Fruit fly (Drosophila melanogaster) whole organism, prepupa: ENCODE results near the gene CG43678.

ENCODE experiments used
- Blimp-1 ChIP-seq: fragments of 200-800 bp; sonication (Bioruptor generic); optimal IDR thresholded peaks from 3 replicates; lab custom pipeline; 2017; ENCODE audit warnings: missing biosample characterization, missing genetic modification characterization, mild to moderate bottlenecking, moderate library complexity, missing genetic modification reagents
- CG10631 ChIP-seq: fragments of 200-800 bp; sonication (Bioruptor generic); optimal IDR thresholded peaks from 2 replicates; lab custom pipeline; 2016; ENCODE audit warnings: missing biosample characterization, missing genetic modification characterization
- CG10669 ChIP-seq: fragments of 200-800 bp; sonication (Bioruptor generic); optimal IDR thresholded peaks from 3 replicates; lab custom pipeline; 2018; ENCODE audit warnings: missing biosample characterization, mild to moderate bottlenecking, missing genetic modification characterization, moderate library complexity
- CG11294 ChIP-seq: fragments of 200-800 bp; sonication (Bioruptor generic); IDR thresholded peaks from 2 replicates; pipeline ENCODE4 v1.3.6; 2022; ENCODE audit warnings: missing biosample characterization, missing genetic modification characterization
- CG11762 ChIP-seq: fragments of 200-800 bp; sonication (Bioruptor generic); optimal IDR thresholded peaks from 3 replicates; lab custom pipeline; 2016; ENCODE audit warnings: missing biosample characterization, missing genetic modification characterization; ENCODE audit not compliant: insufficient read depth
- CG15336 ChIP-seq: fragments of 200-800 bp; sonication (Bioruptor generic); IDR thresholded peaks from 2 replicates; pipeline ENCODE4 v1.3.6; 2022; ENCODE audit warnings: missing biosample characterization, missing genetic modification characterization
- CG1621 ChIP-seq: fragments of 200-800 bp; sonication (Bioruptor generic); optimal IDR thresholded peaks from 3 replicates; lab custom pipeline; 2018; ENCODE audit warnings: missing biosample characterization, mild to moderate bottlenecking, missing genetic modification characterization
- CG16779 ChIP-seq: fragments of 200-800 bp; sonication (Bioruptor generic); optimal IDR thresholded peaks from 3 replicates; lab custom pipeline; 2017; ENCODE audit warnings: missing biosample characterization, mild to moderate bottlenecking, missing genetic modification characterization
- CG3032 ChIP-seq: fragments of 200-800 bp; optimal IDR thresholded peaks from 2 replicates; lab custom pipeline; 2019; ENCODE audit warnings: missing biosample characterization, mild to moderate bottlenecking, missing genetic modification characterization, moderate library complexity
- CG31627 ChIP-seq: fragments of 200-800 bp; sonication (Bioruptor generic); optimal IDR thresholded peaks from 3 replicates; lab custom pipeline; 2016; ENCODE audit warnings: missing biosample characterization, missing genetic modification characterization
- CG3919 ChIP-seq: fragments of 200-800 bp; sonication (Bioruptor generic); optimal IDR thresholded peaks from 3 replicates; lab custom pipeline; 2016; ENCODE audit warnings: missing biosample characterization, missing genetic modification characterization
- CG7368 ChIP-seq: fragments of 200-800 bp; sonication (Bioruptor generic); optimal IDR thresholded peaks from 3 replicates; lab custom pipeline; 2016; ENCODE audit warnings: missing biosample characterization, missing genetic modification characterization
- CG8319 ChIP-seq: fragments of 200-800 bp; sonication (Bioruptor generic); optimal IDR thresholded peaks from 3 replicates; lab custom pipeline; 2016; ENCODE audit warnings: missing biosample characterization, missing genetic modification characterization
- Eip75B ChIP-seq: fragments of 200-800 bp; sonication (Bioruptor generic); optimal IDR thresholded peaks from 3 replicates; lab custom pipeline; 2016; ENCODE audit warnings: missing biosample characterization, missing genetic modification characterization
- Eip78C ChIP-seq: fragments of 200-800 bp; sonication (Bioruptor generic); peaks from one replicate; lab custom pipeline; 2016; ENCODE audit warnings: missing biosample characterization, missing genetic modification characterization
- Ets96B ChIP-seq: fragments of 200-800 bp; optimal IDR thresholded peaks from 2 replicates; lab custom pipeline; 2019; ENCODE audit warnings: missing biosample characterization, mild to moderate bottlenecking, missing genetic modification characterization, moderate library complexity
- Gug ChIP-seq: fragments of 200-800 bp; sonication (Bioruptor generic); IDR thresholded peaks from 2 replicates; pipeline ENCODE4 v1.3.6; 2022; ENCODE audit warnings: missing biosample characterization, missing genetic modification characterization
- Hr38 ChIP-seq: sonication (Bioruptor generic); optimal IDR thresholded peaks from 2 replicates; lab custom pipeline; 2016; ENCODE audit warnings: missing biosample characterization, missing genetic modification characterization
- Hr4 ChIP-seq: fragments of 200-800 bp; sonication (Bioruptor generic); optimal IDR thresholded peaks from 3 replicates; lab custom pipeline; 2016; ENCODE audit warnings: missing biosample characterization, missing genetic modification characterization
- Lpt ChIP-seq: fragments of 200-800 bp; sonication (Bioruptor generic); optimal IDR thresholded peaks from 3 replicates; lab custom pipeline; 2016; ENCODE audit warnings: missing biosample characterization, missing genetic modification characterization
- Met ChIP-seq: fragments of 200-800 bp; sonication (Bioruptor generic); optimal IDR thresholded peaks from 3 replicates; lab custom pipeline; 2016; ENCODE audit warnings: missing biosample characterization, missing genetic modification characterization
- OdsH ChIP-seq: fragments of 200-800 bp; sonication (Bioruptor generic); optimal IDR thresholded peaks from 3 replicates; lab custom pipeline; 2016; ENCODE audit warnings: missing biosample characterization, missing genetic modification characterization
- Sox102F ChIP-seq: fragments of 200-800 bp; sonication (Bioruptor generic); optimal IDR thresholded peaks from 2 replicates; lab custom pipeline; 2016; ENCODE audit warnings: missing biosample characterization, mild to moderate bottlenecking, missing genetic modification characterization
- dac ChIP-seq: fragments of 200-800 bp; sonication (Bioruptor generic); optimal IDR thresholded peaks from 2 replicates; lab custom pipeline; 2017; ENCODE audit warnings: missing biosample characterization, mild to moderate bottlenecking, missing genetic modification characterization
- dsx ChIP-seq: fragments of 200-800 bp; optimal IDR thresholded peaks from 3 replicates; lab custom pipeline; 2019; ENCODE audit warnings: missing biosample characterization, mild to moderate bottlenecking, missing genetic modification characterization, moderate library complexity; ENCODE audit not compliant: poor library complexity, severe bottlenecking
- fkh ChIP-seq: fragments of 200-800 bp; sonication (Bioruptor generic); optimal IDR thresholded peaks from 3 replicates; lab custom pipeline; 2017; ENCODE audit warnings: missing biosample characterization, mild to moderate bottlenecking, missing genetic modification characterization, moderate library complexity
- net ChIP-seq: fragments of 200-800 bp; sonication (Bioruptor generic); optimal IDR thresholded peaks from 3 replicates; lab custom pipeline; 2016; ENCODE audit warnings: missing biosample characterization, missing genetic modification characterization
- pdm3 ChIP-seq: fragments of 200-800 bp; sonication (Bioruptor generic); optimal IDR thresholded peaks from 3 replicates; lab custom pipeline; 2016; ENCODE audit warnings: missing biosample characterization, missing genetic modification characterization
- salr ChIP-seq, 2 experiments: fragments of 200-800 bp; sonication (Bioruptor generic); optimal IDR thresholded peaks; 3 replicates each; lab custom pipeline; 2016 to 2018; ENCODE audit warnings: missing biosample characterization in 2 of 2, missing genetic modification characterization in 2 of 2, mild to moderate bottlenecking in 1 of 2
- spab ChIP-seq: fragments of 200-800 bp; sonication (Bioruptor generic); optimal IDR thresholded peaks from 2 replicates; lab custom pipeline; 2017; ENCODE audit warnings: missing biosample characterization, mild to moderate bottlenecking, missing genetic modification characterization, missing genetic modification reagents
- ss ChIP-seq, 2 experiments: fragments of 200-800 bp; sonication (Bioruptor generic); optimal IDR thresholded peaks; 2 replicates in 1 of 2; 3 replicates in 1 of 2; lab custom pipeline; 2017 to 2018; ENCODE audit warnings: mild to moderate bottlenecking in 2 of 2, missing biosample characterization in 2 of 2, missing genetic modification characterization in 2 of 2, moderate library complexity in 1 of 2
- svp ChIP-seq: fragments of 200-800 bp; sonication (Bioruptor generic); peaks from one replicate; lab custom pipeline; 2016; ENCODE audit warnings: missing biosample characterization, missing genetic modification characterization
- topi ChIP-seq: fragments of 200-800 bp; sonication (Bioruptor generic); optimal IDR thresholded peaks from 3 replicates; lab custom pipeline; 2016; ENCODE audit warnings: missing biosample characterization, missing genetic modification characterization

Gene CG43678

dm6 chr3L:15053251-15053650 is 4.0 kb upstream of the CG43678 start, which contains the start of gene CG43680:
Gene CG43680, minus strand, starts transcription at chr3L:15053351.
- TF ChIP-seq Gug (no peak), CG15336 (GFP tag; lab: Robert Waterston, UW) (no peak), CG11762 (no peak), Hr4 (GFP tag; lab: Kevin White, UChicago) (no peak), Eip75B (GFP tag; lab: Kevin White, UChicago) (no peak), CG1621 (no peak), CG3919 (GFP tag; lab: Kevin White, UChicago) (no peak), fkh (GFP tag; lab: Kevin White, UChicago) (no peak)
- TF ChIP-seq, all 60 proteins: peak for 0

DNA sequence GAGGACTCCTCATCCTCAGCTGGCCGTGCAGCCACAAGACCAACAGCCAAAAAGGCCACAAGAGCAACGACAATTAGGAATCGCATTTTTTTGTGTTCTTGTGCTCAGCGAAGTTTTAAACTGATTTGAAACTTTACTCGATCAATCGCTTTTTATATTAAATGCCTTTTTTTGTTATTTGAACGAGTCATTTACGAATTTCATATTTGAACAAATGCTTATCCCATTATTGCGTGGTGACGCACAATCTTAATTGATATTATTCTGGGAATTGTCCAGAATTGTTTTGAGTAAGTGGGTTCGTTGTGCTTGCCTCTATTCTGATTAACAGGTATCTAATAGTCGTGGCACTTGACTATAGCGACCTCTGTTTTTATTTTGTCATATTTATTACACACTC is 3.1 kb upstream of the CG43678 start, which contains the start of gene CG13461:
Gene CG13461 (minus strand): TSS at position 101 of the 400 bp plus-strand sequence.
- no peak for TF ChIP-seq Ets96B (tag; lab: Kevin White, UChicago)
- no peak for TF ChIP-seq CG11294 (GFP tag; lab: Robert Waterston, UW)
- no peak for TF ChIP-seq Lpt (GFP tag; lab: Kevin White, UChicago)
- TF ChIP-seq ss (GFP tag; optimal IDR thresholded peaks at IDR 0.05; lab: Kevin White, UChicago): no peak
- no peak for TF ChIP-seq Hr38
- TF ChIP-seq Hr4 (GFP tag; lab: Kevin White, UChicago): no peak
- TF ChIP-seq CG10669 (GFP tag; lab: Kevin White, UChicago): no peak
- no peak for TF ChIP-seq fkh (GFP tag; lab: Kevin White, UChicago)

- TF ChIP-seq pdm3 (GFP tag; lab: Kevin White, UChicago): no peak
- TF ChIP-seq CG11762: no peak
- TF ChIP-seq svp (GFP tag; lab: Kevin White, UChicago): no peak
- TF ChIP-seq CG10631 (GFP tag; lab: Kevin White, UChicago): no peak
- TF ChIP-seq dac: no peak
- TF ChIP-seq Blimp-1: no peak
- TF ChIP-seq, all 60 proteins: peak for 0
Measured at dm6 chr3L:15051325-15051724, 2.0 kb upstream of the CG43678 start, which contains the start of gene CG43679. Gene CG43679, minus strand, starts transcription at chr3L:15051425.

DNA sequence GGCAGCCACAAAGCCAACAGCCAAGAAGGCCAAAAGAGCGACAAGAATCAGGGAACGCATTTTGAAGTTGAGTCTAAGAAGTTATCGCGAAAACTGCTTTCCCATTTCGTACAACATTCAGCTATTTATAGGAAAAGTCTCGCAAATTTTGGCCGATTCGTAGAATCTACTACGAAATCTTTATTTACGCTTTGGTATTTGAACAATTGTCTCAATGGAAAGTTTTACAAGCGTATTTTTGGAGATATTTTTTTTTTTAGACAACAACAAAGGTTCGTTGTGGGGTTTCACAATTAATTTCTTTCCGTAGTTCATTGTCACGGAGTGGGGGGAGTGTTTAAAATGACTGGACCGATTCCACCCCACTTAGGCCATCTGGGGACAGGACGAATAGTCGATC is 1.4 kb upstream of the CG43678 start, which contains the start of gene CG12310:
Gene CG12310 (minus strand): TSS at position 101 of the 400 bp plus-strand sequence.
- TF ChIP-seq CG1621 (no peak), dac (no peak)

DNA sequence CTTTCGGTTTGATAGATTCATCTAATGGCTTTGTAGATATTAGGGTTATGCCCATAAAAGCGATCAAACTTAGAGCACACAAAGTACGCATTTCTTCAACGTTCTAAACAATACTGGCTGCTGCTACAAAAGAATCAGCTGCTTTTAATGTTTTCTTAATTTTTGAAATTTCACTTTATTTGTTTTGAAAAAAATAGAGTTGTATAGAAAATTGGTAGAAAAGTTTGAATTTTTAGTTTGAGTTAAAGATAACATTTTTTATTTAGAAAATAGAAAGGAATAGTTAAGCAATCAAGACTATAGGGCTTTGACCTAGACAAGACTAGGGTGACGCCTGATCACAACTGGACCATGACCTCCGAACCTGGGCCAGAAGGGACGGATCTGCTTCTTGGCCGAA is 814 bp upstream of the CG43678 start, which contains the start of gene CG18581:
Gene CG18581 (minus strand): TSS at position 101 of the 400 bp plus-strand sequence.
- TF ChIP-seq spab (GFP tag; lab: Kevin White, UChicago) (no peak), Lpt (GFP tag; lab: Kevin White, UChicago) (no peak), salr (GFP tag; optimal IDR thresholded peaks at IDR 0.05; lab: Kevin White, UChicago) (no peak), Met (GFP tag; lab: Kevin White, UChicago) (no peak), net (GFP tag; lab: Kevin White, UChicago) (no peak), topi (GFP tag; lab: Kevin White, UChicago) (no peak), CG8319 (GFP tag; lab: Kevin White, UChicago) (no peak), CG3919 (GFP tag; lab: Kevin White, UChicago) (no peak), dsx (GFP tag; lab: Kevin White, UChicago) (no peak), CG16779 (tag; lab: Kevin White, UChicago) (no peak), OdsH (GFP tag; lab: Kevin White, UChicago) (no peak), CG3032 (tag; lab: Kevin White, UChicago) (no peak), CG31627 (GFP tag; lab: Kevin White, UChicago) (no peak), CG7368 (GFP tag; lab: Kevin White, UChicago) (no peak), Eip78C (no peak), CG11762 (no peak), svp (GFP tag; lab: Kevin White, UChicago) (no peak), Sox102F (GFP tag; lab: Kevin White, UChicago) (no peak)
